Worm (Caenorhabditis elegans) whole organism, L3 larva: ENCODE results near the gene B0334.10.

Source experiments
- R02D3.7 ChIP-seq: fragments of 150-350 bp; optimal IDR thresholded peaks from 2 replicates; lab custom pipeline; 2014; ENCODE audit warnings: missing biosample characterization, missing genetic modification characterization
- ZK546.5 ChIP-seq: sonication (generic microtip); optimal IDR thresholded peaks from 2 replicates; lab custom pipeline; 2017; ENCODE audit warnings: missing biosample characterization, missing genetic modification characterization
- aly-2 ChIP-seq: fragments of 150-350 bp; optimal IDR thresholded peaks from 2 replicates; lab custom pipeline; 2014; ENCODE audit warnings: missing biosample characterization, missing genetic modification characterization
- ama-1 ChIP-seq: fragments of 150-350 bp; optimal IDR thresholded peaks from 2 replicates; lab custom pipeline; 2018
- ceh-16 ChIP-seq: sonication (generic microtip); optimal IDR thresholded peaks from 2 replicates; lab custom pipeline; 2017; ENCODE audit warnings: missing biosample characterization, missing genetic modification characterization
- ceh-28 ChIP-seq: fragments of 150-350 bp; optimal IDR thresholded peaks from 2 replicates; lab custom pipeline; 2014; ENCODE audit warnings: missing biosample characterization, missing genetic modification reagents, missing genetic modification characterization
- ceh-82 ChIP-seq: fragments of 150-350 bp; optimal IDR thresholded peaks from 2 replicates; lab custom pipeline; 2014; ENCODE audit warnings: missing biosample characterization, missing genetic modification characterization
- ceh-9 ChIP-seq: sonication (generic microtip); optimal IDR thresholded peaks from 2 replicates; lab custom pipeline; 2018; ENCODE audit warnings: missing biosample characterization, missing genetic modification characterization
- daf-12 ChIP-seq: fragments of 150-350 bp; optimal IDR thresholded peaks from 2 replicates; lab custom pipeline; 2014; ENCODE audit warnings: missing biosample characterization, missing genetic modification reagents, missing genetic modification characterization
- egl-27 ChIP-seq: sonication (generic microtip); optimal IDR thresholded peaks from 4 replicates; lab custom pipeline; 2017; ENCODE audit warnings: missing biosample characterization, missing genetic modification reagents, missing genetic modification characterization
- egl-5 ChIP-seq: fragments of 150-350 bp; optimal IDR thresholded peaks from 2 replicates; lab custom pipeline; 2017; ENCODE audit warnings: missing biosample characterization, missing genetic modification reagents, missing genetic modification characterization, inconsistent platforms
- elt-1 ChIP-seq: fragments of 150-350 bp; optimal IDR thresholded peaks from 2 replicates; lab custom pipeline; 2014; ENCODE audit warnings: missing biosample characterization, missing genetic modification characterization
- elt-2 ChIP-seq: sonication (generic microtip); optimal IDR thresholded peaks from 2 replicates; lab custom pipeline; 2016; ENCODE audit warnings: missing genetic modification reagents, mild to moderate bottlenecking, missing genetic modification characterization, missing compliant biosample characterization
- fkh-2 ChIP-seq: fragments of 150-350 bp; optimal IDR thresholded peaks from 2 replicates; lab custom pipeline; 2014; ENCODE audit warnings: missing biosample characterization, missing genetic modification reagents, missing genetic modification characterization
- fos-1 ChIP-seq: fragments of 150-350 bp; optimal IDR thresholded peaks from 2 replicates; lab custom pipeline; 2014; ENCODE audit warnings: missing biosample characterization, missing genetic modification characterization
- hmg-11 ChIP-seq: sonication (generic microtip); optimal IDR thresholded peaks from 2 replicates; lab custom pipeline; 2016; ENCODE audit warnings: missing genetic modification characterization, missing compliant biosample characterization
- jun-1 ChIP-seq: fragments of 150-350 bp; optimal IDR thresholded peaks from 2 replicates; lab custom pipeline; 2014; ENCODE audit warnings: missing biosample characterization, missing genetic modification reagents, missing genetic modification characterization
- lin-15B ChIP-seq: fragments of 150-350 bp; optimal IDR thresholded peaks from 2 replicates; lab custom pipeline; 2014; ENCODE audit warnings: missing biosample characterization, missing genetic modification characterization
- lin-39 ChIP-seq: fragments of 150-350 bp; optimal IDR thresholded peaks from 2 replicates; lab custom pipeline; 2018; ENCODE audit warnings: missing biosample characterization, missing genetic modification reagents, missing genetic modification characterization
- lsy-12 ChIP-seq: sonication (generic microtip); optimal IDR thresholded peaks from 2 replicates; lab custom pipeline; 2016; ENCODE audit warnings: mild to moderate bottlenecking, missing genetic modification characterization, missing compliant biosample characterization
- mdl-1 ChIP-seq: fragments of 150-350 bp; optimal IDR thresholded peaks from 2 replicates; lab custom pipeline; 2014; ENCODE audit warnings: missing biosample characterization, missing genetic modification characterization
- mml-1 ChIP-seq: fragments of 150-350 bp; sonication (generic microtip); optimal IDR thresholded peaks from 3 replicates; lab custom pipeline; 2014; ENCODE audit warnings: missing biosample characterization, missing genetic modification characterization
- nfya-1 ChIP-seq: sonication (generic microtip); optimal IDR thresholded peaks from 2 replicates; lab custom pipeline; 2017; ENCODE audit warnings: missing genetic modification characterization, mild to moderate bottlenecking, missing compliant biosample characterization, antibody characterized with exemption, moderate library complexity; ENCODE audit not compliant: insufficient read depth
- nhr-11 ChIP-seq: fragments of 150-350 bp; optimal IDR thresholded peaks from 2 replicates; lab custom pipeline; 2014; ENCODE audit warnings: missing biosample characterization, missing genetic modification characterization
- nhr-12 ChIP-seq: fragments of 150-350 bp; optimal IDR thresholded peaks from 2 replicates; lab custom pipeline; 2014; ENCODE audit warnings: missing biosample characterization, missing genetic modification characterization
- nhr-23 ChIP-seq: fragments of 150-350 bp; optimal IDR thresholded peaks from 2 replicates; lab custom pipeline; 2014; ENCODE audit warnings: missing biosample characterization, missing genetic modification reagents, missing genetic modification characterization
- nhr-237 ChIP-seq: fragments of 150-350 bp; optimal IDR thresholded peaks from 2 replicates; lab custom pipeline; 2014; ENCODE audit warnings: missing biosample characterization, missing genetic modification characterization
- nhr-25 ChIP-seq: sonication (generic microtip); optimal IDR thresholded peaks from 2 replicates; lab custom pipeline; 2017; ENCODE audit warnings: missing biosample characterization, missing genetic modification characterization
- nhr-43 ChIP-seq: sonication (generic microtip); optimal IDR thresholded peaks from 2 replicates; lab custom pipeline; 2016; ENCODE audit warnings: mild to moderate bottlenecking, missing genetic modification characterization, missing compliant biosample characterization; ENCODE audit not compliant: poor library complexity, severe bottlenecking
- nhr-67 ChIP-seq: fragments of 150-350 bp; optimal IDR thresholded peaks from 2 replicates; lab custom pipeline; 2014; ENCODE audit warnings: missing biosample characterization, missing genetic modification characterization
- nhr-76 ChIP-seq: fragments of 150-350 bp; sonication (generic microtip); optimal IDR thresholded peaks from 5 replicates; lab custom pipeline; 2014; ENCODE audit warnings: missing biosample characterization, missing genetic modification characterization
- nhr-77 ChIP-seq: fragments of 150-350 bp; optimal IDR thresholded peaks from 2 replicates; lab custom pipeline; 2014; ENCODE audit warnings: missing biosample characterization, missing genetic modification characterization
- pha-4 ChIP-seq: fragments of 150-350 bp; optimal IDR thresholded peaks from 2 replicates; lab custom pipeline; 2014; ENCODE audit warnings: missing biosample characterization, missing genetic modification reagents, missing genetic modification characterization
- pqm-1 ChIP-seq: fragments of 150-350 bp; optimal IDR thresholded peaks from 2 replicates; lab custom pipeline; 2017; ENCODE audit warnings: missing biosample characterization, missing genetic modification characterization, inconsistent platforms
- sea-2 ChIP-seq: fragments of 150-350 bp; sonication (generic microtip); optimal IDR thresholded peaks from 4 replicates; lab custom pipeline; 2014; ENCODE audit warnings: missing biosample characterization, missing genetic modification reagents, missing genetic modification characterization
- skn-1 ChIP-seq: fragments of 150-350 bp; optimal IDR thresholded peaks from 2 replicates; lab custom pipeline; 2014; ENCODE audit warnings: missing biosample characterization, missing genetic modification characterization
- snpc-4 ChIP-seq: fragments of 150-350 bp; optimal IDR thresholded peaks from 2 replicates; lab custom pipeline; 2014; ENCODE audit warnings: missing biosample characterization, missing genetic modification characterization
- tbx-2 ChIP-seq: sonication (generic microtip); optimal IDR thresholded peaks from 2 replicates; lab custom pipeline; 2016; ENCODE audit warnings: mild to moderate bottlenecking, missing genetic modification characterization, missing compliant biosample characterization
- unc-39 ChIP-seq: sonication (generic microtip); optimal IDR thresholded peaks from 4 replicates; lab custom pipeline; 2017; ENCODE audit warnings: missing biosample characterization, missing genetic modification characterization
- unc-62 ChIP-seq: fragments of 150-350 bp; sonication (generic microtip); optimal IDR thresholded peaks from 4 replicates; lab custom pipeline; 2014; ENCODE audit warnings: missing biosample characterization, missing genetic modification reagents, missing genetic modification characterization
- zag-1 ChIP-seq: fragments of 150-350 bp; optimal IDR thresholded peaks from 2 replicates; lab custom pipeline; 2014; ENCODE audit warnings: missing biosample characterization, missing genetic modification characterization
- ztf-11 ChIP-seq: fragments of 150-350 bp; optimal IDR thresholded peaks from 2 replicates; lab custom pipeline; 2014; ENCODE audit warnings: missing biosample characterization, missing genetic modification characterization
- ztf-4 ChIP-seq: fragments of 150-350 bp; optimal IDR thresholded peaks from 2 replicates; lab custom pipeline; 2014; ENCODE audit warnings: missing biosample characterization, missing genetic modification characterization

Gene B0334.10

ce11 chrII:11473525-11474181 lies 44.6 kb upstream of the B0334.10 start, which contains the start of the genes metl-1 and W02B12.11:
metl-1 (minus strand) TSS chrII:11473575.
W02B12.11 (plus strand) TSS chrII:11473861.
- TF ChIP-seq lsy-12 (tag; lab: Kevin White, UChicago) (peak; percentile 65), ceh-28 (tag; lab: Kevin White, UChicago) (peak; percentile 63), elt-1 (tag; lab: Kevin White, UChicago) (peak; percentile 11), mdl-1 (tag; lab: Kevin White, UChicago) (no peak), tbx-2 (tag; lab: Kevin White, UChicago) (peak; percentile 80), nhr-67 (tag; lab: Kevin White, UChicago) (no peak), egl-5 (peak; percentile 36), ceh-9 (tag; lab: Kevin White, UChicago) (no peak), nhr-77 (tag; lab: Kevin White, UChicago) (peak; percentile 10), nhr-43 (tag; lab: Kevin White, UChicago) (peak; percentile 86), lin-15B (tag; lab: Kevin White, UChicago) (peak; percentile 69), nhr-23 (tag; lab: Kevin White, UChicago) (peak; percentile 95), jun-1 (tag; lab: Kevin White, UChicago) (peak; percentile 62), ceh-82 (tag; lab: Kevin White, UChicago) (peak; percentile 58), snpc-4 (no peak), hmg-11 (peak; percentile 83), skn-1 (tag; lab: Kevin White, UChicago) (peak; percentile 44), pqm-1 (tag; lab: Kevin White, UChicago) (peak; percentile 26), nhr-25 (peak; percentile 60), pha-4 (no peak), lin-39 (tag; lab: Kevin White, UChicago) (peak; percentile 40), nhr-11 (tag; lab: Kevin White, UChicago) (no peak), R02D3.7 (tag; lab: Kevin White, UChicago) (peak; percentile 81), elt-2 (peak; percentile 59)
- TF ChIP-seq, all 47 proteins: peak for 18

DNA sequence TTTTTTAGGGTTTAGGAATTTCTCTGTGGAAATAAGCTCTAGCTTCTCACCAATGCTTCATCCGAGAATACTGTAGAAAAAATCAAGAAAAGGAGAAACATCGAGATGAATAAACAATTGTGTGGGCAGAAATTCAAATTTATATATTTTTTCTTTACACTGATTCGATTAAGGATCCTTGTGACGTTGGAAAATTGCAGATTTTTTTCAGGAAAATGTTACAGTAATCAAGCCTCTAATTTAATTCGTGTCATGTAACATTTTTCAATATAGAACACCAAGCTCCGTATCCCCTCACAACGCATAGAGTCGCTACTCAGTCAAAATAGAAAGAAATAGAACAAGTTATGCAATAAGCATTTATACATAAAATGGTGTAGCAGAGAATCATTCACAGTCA lies 41.9 kb upstream of the B0334.10 start, which contains the start of gene W02B12.16:
W02B12.16 (minus strand) TSS at position 101 of the 400 bp plus-strand sequence.
- no peak for TF ChIP-seq unc-62 (GFP tag; lab: Kevin White, UChicago)
- TF ChIP-seq nhr-43 (tag; lab: Kevin White, UChicago), result peak; percentile 2
- TF ChIP-seq sea-2 (GFP tag; lab: Kevin White, UChicago), result no peak
- TF ChIP-seq lsy-12 (tag; lab: Kevin White, UChicago), result no peak
- TF ChIP-seq, all 47 proteins: peak for 1

- TF ChIP-seq ceh-82 (tag; lab: Kevin White, UChicago), result no peak
Measured at ce11 chrII:11479076-11479475, 39.2 kb upstream of the B0334.10 start, which contains the start of gene W02B12.12. W02B12.12 (minus strand) TSS chrII:11479176.

- no peak for TF ChIP-seq ztf-11 (tag; lab: Kevin White, UChicago)
- no peak for TF ChIP-seq ama-1 (lab: Kevin White, UChicago)
- peak; percentile 34 for TF ChIP-seq ceh-16 (tag; lab: Kevin White, UChicago)
- no peak for TF ChIP-seq elt-1 (tag; lab: Kevin White, UChicago)
- no peak for TF ChIP-seq nhr-237 (tag; lab: Kevin White, UChicago)
- TF ChIP-seq daf-12 (tag; lab: Kevin White, UChicago), result no peak
- no peak for TF ChIP-seq ztf-4
- no peak for TF ChIP-seq ZK546.5
- peak; percentile 48 for TF ChIP-seq skn-1 (tag; lab: Kevin White, UChicago)
- TF ChIP-seq egl-5, result no peak
- no peak for TF ChIP-seq nhr-76 (tag; lab: Kevin White, UChicago)
- TF ChIP-seq mml-1 (tag; lab: Kevin White, UChicago), result no peak
- TF ChIP-seq nhr-67 (tag; lab: Kevin White, UChicago), result no peak
- TF ChIP-seq mdl-1 (tag; lab: Kevin White, UChicago), result no peak
- no peak for TF ChIP-seq nhr-12 (tag; lab: Kevin White, UChicago)
- TF ChIP-seq R02D3.7 (tag; lab: Kevin White, UChicago), result no peak
- TF ChIP-seq aly-2 (tag; lab: Kevin White, UChicago), result no peak
- peak; percentile 77 for TF ChIP-seq nhr-25
- TF ChIP-seq ceh-9 (tag; lab: Kevin White, UChicago), result no peak
- TF ChIP-seq nhr-43 (tag; lab: Kevin White, UChicago), result peak; percentile 86
- peak; percentile 81 for TF ChIP-seq lin-39 (tag; lab: Kevin White, UChicago)
- TF ChIP-seq snpc-4, result no peak
- no peak for TF ChIP-seq zag-1 (tag; lab: Kevin White, UChicago)
- no peak for TF ChIP-seq nhr-11 (tag; lab: Kevin White, UChicago)
- TF ChIP-seq unc-39 (tag; lab: Kevin White, UChicago), result no peak
- TF ChIP-seq lin-15B (tag; lab: Kevin White, UChicago), result peak; percentile 32
- no peak for TF ChIP-seq fos-1 (tag; lab: Kevin White, UChicago)
- TF ChIP-seq lsy-12 (tag; lab: Kevin White, UChicago), result peak; percentile 91
- peak; percentile 9 for TF ChIP-seq jun-1 (tag; lab: Kevin White, UChicago)
- TF ChIP-seq sea-2 (GFP tag; lab: Kevin White, UChicago), result no peak
- no peak for TF ChIP-seq nfya-1 (tag; lab: Kevin White, UChicago)
- no peak for TF ChIP-seq egl-27
- TF ChIP-seq hmg-11, result peak; percentile 93
- peak; percentile 50 for TF ChIP-seq nhr-77 (tag; lab: Kevin White, UChicago)
- no peak for TF ChIP-seq fkh-2 (tag; lab: Kevin White, UChicago)
- peak; percentile 29 for TF ChIP-seq pqm-1 (tag; lab: Kevin White, UChicago)
Measured at ce11 chrII:11484600-11484999, 33.7 kb upstream of the B0334.10 start.
